Worm (Caenorhabditis elegans) whole organism, young adult: Measurements from ENCODE around the gene fbxa-138.

Source experiments
- B0019.2 ChIP-seq: fragments of 200-800 bp; sonication (Bioruptor generic); conservative IDR thresholded peaks from 2 replicates; pipeline ENCODE4 v1.3.6; 2022; ENCODE audit warnings: missing genetic modification reagents, missing genetic modification characterization, missing compliant biosample characterization
- C06A6.2 ChIP-seq: fragments of 200-800 bp; sonication (Bioruptor generic); conservative IDR thresholded peaks from 2 replicates; pipeline ENCODE4 v1.3.6; 2022; ENCODE audit warnings: missing genetic modification characterization, missing compliant biosample characterization
- F22D6.2 ChIP-seq: sonication (generic microtip); optimal IDR thresholded peaks from 2 replicates; lab custom pipeline; 2016; ENCODE audit warnings: mild to moderate bottlenecking, missing genetic modification characterization, missing compliant biosample characterization
- F23B12.7 ChIP-seq: sonication (generic microtip); optimal IDR thresholded peaks from 2 replicates; lab custom pipeline; 2017; ENCODE audit warnings: missing genetic modification characterization, mild to moderate bottlenecking, missing compliant biosample characterization, antibody characterized with exemption, moderate library complexity; ENCODE audit not compliant: insufficient read depth
- F52B5.7 ChIP-seq: sonication (generic microtip); optimal IDR thresholded peaks from 2 replicates; lab custom pipeline; 2016; ENCODE audit warnings: mild to moderate bottlenecking, missing genetic modification characterization, missing compliant biosample characterization
- F55B11.4 ChIP-seq: sonication (generic microtip); optimal IDR thresholded peaks from 2 replicates; lab custom pipeline; 2016; ENCODE audit warnings: missing compliant biosample characterization, missing genetic modification characterization, borderline replicate concordance; ENCODE audit not compliant: insufficient read depth
- F57A8.1 ChIP-seq: fragments of 200-800 bp; sonication (Bioruptor generic); optimal IDR thresholded peaks from 2 replicates; lab custom pipeline; 2018; ENCODE audit warnings: mild to moderate bottlenecking, missing genetic modification characterization, moderate library complexity, missing compliant biosample characterization
- K11D2.4 ChIP-seq: fragments of 200-800 bp; sonication (Bioruptor generic); IDR thresholded peaks from 2 replicates; pipeline ENCODE4 v1.3.6; 2022; ENCODE audit warnings: missing genetic modification reagents, missing genetic modification characterization, missing compliant biosample characterization
- K12H6.12 ChIP-seq: fragments of 200-800 bp; sonication (Bioruptor generic); optimal IDR thresholded peaks from 2 replicates; lab custom pipeline; 2018; ENCODE audit warnings: mild to moderate bottlenecking, missing genetic modification characterization, missing compliant biosample characterization
- Y53F4B.3 ChIP-seq: fragments of 200-800 bp; sonication (Bioruptor generic); IDR thresholded peaks from 2 replicates; pipeline ENCODE4 v1.3.6; 2022; ENCODE audit warnings: missing genetic modification reagents, missing genetic modification characterization, missing compliant biosample characterization
- Y67H2A.10 ChIP-seq: fragments of 200-800 bp; sonication (Bioruptor generic); conservative IDR thresholded peaks from 2 replicates; pipeline ENCODE4 v1.3.6; 2022; ENCODE audit warnings: missing genetic modification reagents, missing genetic modification characterization, missing compliant biosample characterization
- ZK185.1 ChIP-seq: sonication (generic microtip); optimal IDR thresholded peaks from 2 replicates; lab custom pipeline; 2016; ENCODE audit warnings: mild to moderate bottlenecking, missing genetic modification characterization, missing compliant biosample characterization; ENCODE audit not compliant: poor library complexity, severe bottlenecking
- akir-1 ChIP-seq: fragments of 200-800 bp; sonication (Bioruptor generic); optimal IDR thresholded peaks from 2 replicates; lab custom pipeline; 2018; ENCODE audit warnings: mild to moderate bottlenecking, missing genetic modification characterization, moderate library complexity, missing compliant biosample characterization
- attf-3 ChIP-seq: fragments of 200-800 bp; sonication (Bioruptor generic); conservative IDR thresholded peaks from 2 replicates; pipeline ENCODE4 v1.3.6; 2022; ENCODE audit warnings: missing genetic modification reagents, missing genetic modification characterization, missing compliant biosample characterization
- attf-6 ChIP-seq: fragments of 200-800 bp; sonication (Bioruptor generic); IDR thresholded peaks from 2 replicates; pipeline ENCODE4 v1.3.6; 2022; ENCODE audit warnings: missing genetic modification reagents, missing genetic modification characterization, missing compliant biosample characterization
- ceh-27 ChIP-seq: fragments of 200-800 bp; sonication (Bioruptor generic); optimal IDR thresholded peaks from 2 replicates; lab custom pipeline; 2018; ENCODE audit warnings: mild to moderate bottlenecking, missing genetic modification characterization, moderate library complexity, missing compliant biosample characterization
- die-1 ChIP-seq: sonication (generic microtip); optimal IDR thresholded peaks from 2 replicates; lab custom pipeline; 2016; ENCODE audit warnings: missing genotype, mild to moderate bottlenecking, missing genetic modification characterization, missing compliant biosample characterization
- dox-1 ChIP-seq: fragments of 200-800 bp; sonication (Bioruptor generic); IDR thresholded peaks from 2 replicates; pipeline ENCODE4 v1.3.6; 2022; ENCODE audit warnings: missing genetic modification reagents, missing genetic modification characterization, missing compliant biosample characterization
- dpff-1 ChIP-seq: sonication (generic microtip); optimal IDR thresholded peaks from 2 replicates; lab custom pipeline; 2017; ENCODE audit warnings: mild to moderate bottlenecking, missing genetic modification characterization, missing compliant biosample characterization
- efl-1 ChIP-seq: fragments of 150-350 bp; optimal IDR thresholded peaks from 2 replicates; lab custom pipeline; 2014; ENCODE audit warnings: missing biosample characterization, missing genetic modification reagents, missing genetic modification characterization
- gei-17 ChIP-seq: fragments of 200-800 bp; sonication (Bioruptor generic); optimal IDR thresholded peaks from 2 replicates; lab custom pipeline; 2018; ENCODE audit warnings: mild to moderate bottlenecking, missing genetic modification characterization, missing compliant biosample characterization
- hmg-20 ChIP-seq: fragments of 200-800 bp; sonication (Bioruptor generic); IDR thresholded peaks from 2 replicates; pipeline ENCODE4 v1.3.6; 2022; ENCODE audit warnings: missing genetic modification reagents, missing genetic modification characterization, missing compliant biosample characterization
- hsf-1 ChIP-seq: fragments of 200-800 bp; sonication (Bioruptor generic); IDR thresholded peaks from 2 replicates; pipeline ENCODE4 v1.3.6; 2022; ENCODE audit warnings: missing genetic modification reagents, missing genetic modification characterization, missing compliant biosample characterization
- lin-26 ChIP-seq: fragments of 200-800 bp; sonication (Bioruptor generic); IDR thresholded peaks from 2 replicates; pipeline ENCODE4 v1.3.6; 2022; ENCODE audit warnings: missing genetic modification reagents, missing genetic modification characterization, missing compliant biosample characterization
- lin-54 ChIP-seq: fragments of 200-800 bp; sonication (Bioruptor generic); optimal IDR thresholded peaks from 2 replicates; lab custom pipeline; 2018; ENCODE audit warnings: mild to moderate bottlenecking, missing genetic modification characterization, missing compliant biosample characterization
- lsl-1 ChIP-seq: fragments of 200-800 bp; sonication (Bioruptor generic); optimal IDR thresholded peaks from 2 replicates; lab custom pipeline; 2018; ENCODE audit warnings: mild to moderate bottlenecking, missing genetic modification characterization, moderate library complexity, missing compliant biosample characterization
- madf-3 ChIP-seq: fragments of 200-800 bp; sonication (Bioruptor generic); IDR thresholded peaks from 2 replicates; pipeline ENCODE4 v1.3.6; 2022; ENCODE audit warnings: missing genetic modification reagents, missing genetic modification characterization, missing compliant biosample characterization
- mcd-1 ChIP-seq: fragments of 200-800 bp; sonication (Bioruptor generic); IDR thresholded peaks from 2 replicates; pipeline ENCODE4 v1.3.6; 2022; ENCODE audit warnings: missing genetic modification reagents, missing genetic modification characterization, missing compliant biosample characterization
- mes-4 ChIP-seq: sonication (generic microtip); optimal IDR thresholded peaks from 2 replicates; lab custom pipeline; 2016; ENCODE audit warnings: missing genotype, missing genetic modification characterization, missing compliant biosample characterization
- pha-4 ChIP-seq: fragments of 150-350 bp; sonication (generic microtip); optimal IDR thresholded peaks from 2 replicates; lab custom pipeline; 2014; ENCODE audit warnings: missing biosample characterization, missing genetic modification reagents, missing genetic modification characterization
- rec-8 ChIP-seq, 2 experiments: sonication (generic microtip); optimal IDR thresholded peaks; 2 replicates each; lab custom pipeline; 2016; ENCODE audit warnings: mild to moderate bottlenecking in 2 of 2, missing genetic modification characterization in 2 of 2, missing genetic modification reagents in 2 of 2, missing genotype in 2 of 2, missing biosample characterization in 1 of 2, missing compliant biosample characterization in 1 of 2, moderate library complexity in 1 of 2
- sea-2 ChIP-seq: fragments of 200-800 bp; sonication (Bioruptor generic); IDR thresholded peaks from 2 replicates; pipeline ENCODE4 v1.3.6; 2022; ENCODE audit warnings: missing genetic modification characterization, missing compliant biosample characterization
- unc-130 ChIP-seq: sonication (generic microtip); optimal IDR thresholded peaks from 2 replicates; lab custom pipeline; 2016; ENCODE audit warnings: missing genetic modification reagents, missing genetic modification characterization, missing compliant biosample characterization
- xnd-1 ChIP-seq: sonication (generic microtip); optimal IDR thresholded peaks from 2 replicates; lab custom pipeline; 2016; ENCODE audit warnings: missing genotype, missing genetic modification reagents, missing genetic modification characterization, missing compliant biosample characterization
- ztf-18 ChIP-seq: sonication (generic microtip); optimal IDR thresholded peaks from 2 replicates; lab custom pipeline; 2016; ENCODE audit warnings: missing genotype, mild to moderate bottlenecking, missing genetic modification characterization, missing compliant biosample characterization

The fbxa-138 gene

ce11 chrIII:1418709-1419108, 34.7 kb upstream of the fbxa-138 start (continued):
- TF ChIP-seq Y67H2A.10 (peak; percentile 73), die-1 (no peak), Y53F4B.3 (GFP tag; lab: Robert Waterston, UW) (no peak), ztf-18 (tag; lab: Kevin White, UChicago) (no peak), F52B5.7 (tag; lab: Kevin White, UChicago) (no peak), lin-26 (GFP tag; lab: Robert Waterston, UW) (peak; percentile 26), sea-2 (GFP tag; lab: Robert Waterston, UW) (no peak), lsl-1 (peak; percentile 92), hmg-20 (GFP tag; lab: Robert Waterston, UW) (peak; percentile 50; the same call in 1 of the 2 replicates), attf-6 (no peak)

DNA sequence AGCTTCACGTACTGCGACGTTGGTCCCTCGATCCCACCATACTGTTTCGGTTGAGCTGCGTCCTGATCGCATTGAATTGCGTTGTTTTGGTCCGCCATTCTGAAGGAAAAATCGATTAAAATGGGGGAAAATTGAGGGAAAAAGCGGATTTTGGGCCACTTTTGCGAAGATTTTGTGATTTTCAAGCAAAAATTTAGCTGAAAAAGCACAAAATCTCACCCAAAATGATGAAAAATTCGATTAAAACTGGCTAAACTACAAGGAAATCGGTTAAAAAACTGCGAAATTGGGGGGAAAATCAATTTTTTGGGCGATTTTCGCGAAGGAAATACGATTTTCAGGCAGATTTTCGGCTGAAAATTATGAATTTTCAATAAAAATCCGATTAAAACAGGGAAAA, 33.0 kb upstream of the fbxa-138 start, which contains the start of gene elc-1:
elc-1 (minus strand) TSS at position 101 of the 400 bp plus-strand sequence.
- TF ChIP-seq dpff-1 (tag; lab: Kevin White, UChicago) (no peak), K12H6.12 (no peak), ztf-18 (tag; lab: Kevin White, UChicago) (no peak), efl-1 (GFP tag; lab: Kevin White, UChicago) (no peak), dox-1 (GFP tag; lab: Robert Waterston, UW) (no peak), rec-8 (tag; optimal IDR thresholded peaks at IDR 0.05; lab: Kevin White, UChicago) (no peak), attf-6 (no peak), K11D2.4 (GFP tag; lab: Robert Waterston, UW) (no peak), pha-4 (tag; lab: Kevin White, UChicago) (no peak), ceh-27 (no peak), F55B11.4 (tag; lab: Kevin White, UChicago) (no peak), C06A6.2 (GFP tag; lab: Robert Waterston, UW) (no peak), ZK185.1 (no peak), B0019.2 (GFP tag; lab: Robert Waterston, UW) (no peak), mes-4 (tag; lab: Kevin White, UChicago) (no peak), hsf-1 (GFP tag; lab: Robert Waterston, UW) (no peak), die-1 (no peak), F22D6.2 (no peak)

ce11 chrIII:1416571-1416970, 32.5 kb upstream of the fbxa-138 start:
- TF ChIP-seq xnd-1 (tag; lab: Kevin White, UChicago), result no peak
- no peak for TF ChIP-seq gei-17 (GFP tag; lab: Kevin White, UChicago)
- TF ChIP-seq F57A8.1 (GFP tag; lab: Kevin White, UChicago), result no peak
- peak; percentile 33; the same call in 1 of the 2 replicates for TF ChIP-seq mcd-1 (GFP tag; lab: Robert Waterston, UW)
- no peak for TF ChIP-seq attf-3 (GFP tag; lab: Robert Waterston, UW)
- TF ChIP-seq F23B12.7 (tag; lab: Kevin White, UChicago), result no peak
- TF ChIP-seq madf-3 (GFP tag; lab: Robert Waterston, UW), result peak; percentile 94
- peak; percentile 19 for TF ChIP-seq lin-54 (GFP tag; lab: Kevin White, UChicago)
- no peak for TF ChIP-seq Y67H2A.10
- no peak for TF ChIP-seq unc-130 (GFP tag; lab: Kevin White, UChicago)
- no peak for TF ChIP-seq akir-1
- no peak for TF ChIP-seq K11D2.4 (GFP tag; lab: Robert Waterston, UW)
